Worm (Caenorhabditis elegans) whole organism, L4 larva: ENCODE data around the gene cca-1.

Source experiments
- F26F4.8 ChIP-seq: fragments of 200-800 bp; sonication (Bioruptor generic); conservative IDR thresholded peaks from 2 replicates; pipeline ENCODE4 v1.3.6; 2022; ENCODE audit warnings: missing genetic modification characterization, missing compliant biosample characterization
- F37D6.2 ChIP-seq: sonication (generic microtip); optimal IDR thresholded peaks from 2 replicates; lab custom pipeline; 2016; ENCODE audit warnings: mild to moderate bottlenecking, missing genetic modification characterization, missing compliant biosample characterization
- T26A8.4 ChIP-seq: fragments of 200-800 bp; sonication (Bioruptor generic); IDR thresholded peaks from 2 replicates; pipeline ENCODE4 v1.3.6; 2022; ENCODE audit warnings: missing genetic modification characterization, missing compliant biosample characterization
- Y48G9A.11 ChIP-seq: fragments of 200-800 bp; sonication (Bioruptor generic); IDR thresholded peaks from 2 replicates; pipeline ENCODE4 v1.3.6; 2022; ENCODE audit warnings: missing genetic modification reagents, missing genetic modification characterization, missing compliant biosample characterization
- Y75B8A.6 ChIP-seq: fragments of 200-800 bp; sonication (Bioruptor generic); IDR thresholded peaks from 2 replicates; pipeline ENCODE4 v1.3.6; 2022; ENCODE audit warnings: missing genetic modification reagents, missing genetic modification characterization, missing compliant biosample characterization
- aha-1 ChIP-seq: fragments of 150-350 bp; peaks from one replicate; lab custom pipeline; 2014; ENCODE audit warnings: missing biosample characterization, missing genetic modification characterization
- arid-1 ChIP-seq: fragments of 200-800 bp; sonication (Bioruptor generic); conservative IDR thresholded peaks from 2 replicates; pipeline ENCODE4 v1.3.6; 2022; ENCODE audit warnings: missing genetic modification reagents, missing genetic modification characterization, missing compliant biosample characterization
- attf-4 ChIP-seq: sonication (generic microtip); optimal IDR thresholded peaks from 3 replicates; lab custom pipeline; 2017; ENCODE audit warnings: missing biosample characterization, missing genetic modification characterization
- ceh-20 ChIP-seq: fragments of 200-800 bp; sonication (Bioruptor generic); IDR thresholded peaks from 2 replicates; pipeline ENCODE4 v1.3.6; 2022; ENCODE audit warnings: missing genetic modification reagents, missing genetic modification characterization, missing compliant biosample characterization
- ceh-44 ChIP-seq: fragments of 200-800 bp; sonication (Bioruptor generic); IDR thresholded peaks from 2 replicates; pipeline ENCODE4 v1.3.6; 2022; ENCODE audit warnings: missing genetic modification reagents, missing genetic modification characterization, missing compliant biosample characterization
- daf-12 ChIP-seq: fragments of 150-350 bp; optimal IDR thresholded peaks from 2 replicates; lab custom pipeline; 2014; ENCODE audit warnings: missing biosample characterization, missing genetic modification reagents, missing genetic modification characterization
- dmd-6 ChIP-seq: fragments of 200-800 bp; sonication (Bioruptor generic); IDR thresholded peaks from 2 replicates; pipeline ENCODE4 v1.3.6; 2022; ENCODE audit warnings: missing genetic modification reagents, missing genetic modification characterization, missing compliant biosample characterization
- dmd-8 ChIP-seq: fragments of 200-800 bp; sonication (Bioruptor generic); IDR thresholded peaks from 2 replicates; pipeline ENCODE4 v1.3.6; 2022; ENCODE audit warnings: missing genetic modification characterization, missing compliant biosample characterization
- dmd-9 ChIP-seq: fragments of 200-800 bp; sonication (Bioruptor generic); IDR thresholded peaks from 2 replicates; pipeline ENCODE4 v1.3.6; 2022; ENCODE audit warnings: missing genetic modification reagents, missing genetic modification characterization, missing compliant biosample characterization
- dpl-1 ChIP-seq: fragments of 150-350 bp; optimal IDR thresholded peaks from 2 replicates; lab custom pipeline; 2014; ENCODE audit warnings: missing biosample characterization, missing genetic modification reagents, missing genetic modification characterization
- dve-1 ChIP-seq: sonication (generic microtip); optimal IDR thresholded peaks from 2 replicates; lab custom pipeline; 2017; ENCODE audit warnings: antibody characterized with exemption, mild to moderate bottlenecking, missing genetic modification characterization, missing compliant biosample characterization; ENCODE audit not compliant: insufficient read depth
- egl-27 ChIP-seq: sonication (generic microtip); optimal IDR thresholded peaks from 3 replicates; lab custom pipeline; 2017; ENCODE audit warnings: missing biosample characterization, missing genetic modification reagents, missing genetic modification characterization
- fos-1 ChIP-seq: fragments of 150-350 bp; optimal IDR thresholded peaks from 2 replicates; lab custom pipeline; 2014; ENCODE audit warnings: missing biosample characterization, missing genetic modification characterization
- hif-1 ChIP-seq, 2 experiments: sonication (generic microtip); optimal IDR thresholded peaks; 2 replicates each; lab custom pipeline; 2016 to 2017; ENCODE audit warnings: missing compliant biosample characterization in 2 of 2, missing genetic modification characterization in 2 of 2, missing genetic modification reagents in 2 of 2, missing genotype in 2 of 2, mild to moderate bottlenecking in 1 of 2
- lim-7 ChIP-seq: fragments of 200-800 bp; sonication (Bioruptor generic); IDR thresholded peaks from 2 replicates; pipeline ENCODE4 v1.3.6; 2022; ENCODE audit warnings: missing genetic modification characterization, missing compliant biosample characterization
- lin-1 ChIP-seq: fragments of 200-800 bp; sonication (Bioruptor generic); IDR thresholded peaks from 2 replicates; pipeline ENCODE4 v1.3.6; 2022; ENCODE audit warnings: missing genetic modification reagents, missing genetic modification characterization, missing compliant biosample characterization
- lin-29 ChIP-seq: fragments of 200-800 bp; sonication (Bioruptor generic); IDR thresholded peaks from 2 replicates; pipeline ENCODE4 v1.3.6; 2022; ENCODE audit warnings: missing genetic modification reagents, missing genetic modification characterization, missing compliant biosample characterization
- lir-3 ChIP-seq: sonication (generic microtip); optimal IDR thresholded peaks from 2 replicates; lab custom pipeline; 2016; ENCODE audit warnings: mild to moderate bottlenecking, missing genetic modification characterization, missing compliant biosample characterization
- lsy-2 ChIP-seq, 2 experiments: fragments of 150-350 bp in 1 of 2; sonication (generic microtip) in 1 of 2; optimal IDR thresholded peaks; 2 replicates each; lab custom pipeline; 2014 to 2017; ENCODE audit warnings: missing biosample characterization in 2 of 2, missing genetic modification characterization in 2 of 2
- madf-5 ChIP-seq, 2 experiments: fragments of 200-800 bp; sonication (Bioruptor generic); IDR thresholded peaks; 2 replicates each; pipeline ENCODE4 v1.3.6; 2022; ENCODE audit warnings: missing compliant biosample characterization in 2 of 2, missing genetic modification characterization in 2 of 2
- nhr-10 ChIP-seq: fragments of 150-350 bp; optimal IDR thresholded peaks from 2 replicates; lab custom pipeline; 2014; ENCODE audit warnings: missing biosample characterization, missing genetic modification characterization
- nhr-237 ChIP-seq: sonication (generic microtip); optimal IDR thresholded peaks from 2 replicates; lab custom pipeline; 2017; ENCODE audit warnings: missing biosample characterization, missing genetic modification characterization
- nhr-25 ChIP-seq: sonication (generic microtip); optimal IDR thresholded peaks from 2 replicates; lab custom pipeline; 2017; ENCODE audit warnings: missing genetic modification characterization, mild to moderate bottlenecking, missing compliant biosample characterization, antibody characterized with exemption, moderate library complexity, borderline replicate concordance; ENCODE audit not compliant: insufficient read depth
- nhr-42 ChIP-seq: fragments of 200-800 bp; sonication (Bioruptor generic); IDR thresholded peaks from 2 replicates; pipeline ENCODE4 v1.3.6; 2022; ENCODE audit warnings: missing genetic modification characterization, missing compliant biosample characterization
- nhr-6 ChIP-seq: fragments of 150-350 bp; optimal IDR thresholded peaks from 2 replicates; lab custom pipeline; 2014; ENCODE audit warnings: missing biosample characterization, missing genetic modification characterization
- nhr-77 ChIP-seq: fragments of 150-350 bp; optimal IDR thresholded peaks from 2 replicates; lab custom pipeline; 2014; ENCODE audit warnings: missing biosample characterization, missing genetic modification characterization
- pqm-1 ChIP-seq: sonication (generic microtip); optimal IDR thresholded peaks from 2 replicates; lab custom pipeline; 2017; ENCODE audit warnings: missing biosample characterization, missing genetic modification characterization
- rbr-2 ChIP-seq: sonication (generic microtip); optimal IDR thresholded peaks from 2 replicates; lab custom pipeline; 2016; ENCODE audit warnings: missing genotype, missing genetic modification characterization, missing compliant biosample characterization
- set-16 ChIP-seq: fragments of 200-800 bp; sonication (Bioruptor generic); IDR thresholded peaks from 2 replicates; pipeline ENCODE4 v1.3.6; 2022; ENCODE audit warnings: missing genetic modification reagents, missing genetic modification characterization, missing compliant biosample characterization
- snpc-4 ChIP-seq: fragments of 150-350 bp; optimal IDR thresholded peaks from 2 replicates; lab custom pipeline; 2014; ENCODE audit warnings: missing biosample characterization, missing genetic modification characterization
- spr-1 ChIP-seq: sonication (generic microtip); optimal IDR thresholded peaks from 2 replicates; lab custom pipeline; 2016; ENCODE audit warnings: mild to moderate bottlenecking, missing genetic modification characterization, missing compliant biosample characterization
- spr-3 ChIP-seq: fragments of 200-800 bp; sonication (Bioruptor generic); optimal IDR thresholded peaks from 2 replicates; lab custom pipeline; 2018; ENCODE audit warnings: mild to moderate bottlenecking, missing genetic modification characterization, missing compliant biosample characterization
- tra-1 ChIP-seq: fragments of 200-800 bp; sonication (Bioruptor generic); IDR thresholded peaks from 2 replicates; pipeline ENCODE4 v1.3.6; 2022; ENCODE audit warnings: missing genetic modification reagents, missing genetic modification characterization, missing compliant biosample characterization
- unc-39 ChIP-seq: sonication (generic microtip); optimal IDR thresholded peaks from 2 replicates; lab custom pipeline; 2017; ENCODE audit warnings: missing biosample characterization, missing genetic modification characterization
- unc-62 ChIP-seq, 3 experiments: fragments of 150-350 bp in 1 of 3; sonication (generic microtip); optimal IDR thresholded peaks in 2 of 3; peaks in 1 of 3; 1 replicate in 1 of 3; 2 replicates in 2 of 3; lab custom pipeline; 2014 to 2017; ENCODE audit warnings: missing biosample characterization in 3 of 3, missing genetic modification characterization in 3 of 3, missing genetic modification reagents in 3 of 3, missing genotype in 1 of 3
- zag-1 ChIP-seq: fragments of 150-350 bp; optimal IDR thresholded peaks from 2 replicates; lab custom pipeline; 2014; ENCODE audit warnings: missing biosample characterization, missing genetic modification characterization
- zfp-2 ChIP-seq: sonication (generic microtip); optimal IDR thresholded peaks from 2 replicates; lab custom pipeline; 2016; ENCODE audit warnings: mild to moderate bottlenecking, missing genetic modification characterization, missing compliant biosample characterization
- ztf-11 ChIP-seq: fragments of 150-350 bp; optimal IDR thresholded peaks from 2 replicates; lab custom pipeline; 2014; ENCODE audit warnings: missing biosample characterization, missing genetic modification characterization

cca-1 gene

DNA sequence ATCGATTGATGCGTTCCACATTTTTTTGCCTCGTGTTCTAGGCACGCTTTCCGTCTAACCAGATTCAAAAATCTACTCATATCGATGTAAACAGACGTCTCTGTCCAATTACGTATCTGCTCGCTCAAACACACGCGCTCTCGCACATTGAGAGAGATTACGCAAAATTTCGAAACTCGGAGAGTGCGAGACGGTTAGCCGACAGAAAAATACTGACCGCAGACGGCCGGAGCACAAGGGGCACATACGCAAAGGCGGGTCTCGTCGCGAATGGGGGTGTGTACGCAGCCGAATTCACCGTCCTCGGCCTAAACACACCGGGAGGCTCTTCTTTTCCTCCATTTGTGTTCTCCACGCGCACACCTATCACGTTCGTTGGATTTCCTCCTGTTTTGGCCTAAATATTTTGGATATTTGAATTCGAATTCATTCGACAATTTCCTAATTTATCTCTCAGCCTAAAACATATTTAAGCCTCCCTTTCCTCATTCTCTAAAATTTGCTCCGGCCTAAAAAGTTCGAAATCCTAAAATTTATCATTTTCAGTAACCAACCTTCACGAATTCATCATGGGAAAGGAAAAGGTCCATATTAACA is 52.5 kb downstream of the cca-1 start, which contains the start of gene eef-1A.2 (continued):
- TF ChIP-seq dmd-9: peak; percentile 71
- TF ChIP-seq dve-1 (tag; lab: Kevin White, UChicago): peak; percentile 98
- TF ChIP-seq ztf-11 (tag; lab: Kevin White, UChicago): no peak
- peak; percentile 89 for TF ChIP-seq nhr-77 (tag; lab: Kevin White, UChicago)
- TF ChIP-seq lin-1 (GFP tag; lab: Robert Waterston, UW): peak; percentile 58; the same call in 1 of the 2 replicates
- peak; percentile 98 for TF ChIP-seq dmd-6 (GFP tag; lab: Robert Waterston, UW)
- peak; percentile 40 to 97 for TF ChIP-seq hif-1 (tag; optimal IDR thresholded peaks at IDR 0.05; lab: Kevin White, UChicago)
- TF ChIP-seq madf-5 (GFP tag; IDR thresholded peaks at IDR 0.05; lab: Robert Waterston, UW): no peak
- TF ChIP-seq nhr-6 (tag; lab: Kevin White, UChicago): peak; percentile 87
- TF ChIP-seq ceh-44 (GFP tag; lab: Robert Waterston, UW): no peak
- TF ChIP-seq egl-27: no peak
- no peak for TF ChIP-seq Y48G9A.11 (GFP tag; lab: Robert Waterston, UW)
- TF ChIP-seq zag-1 (tag; lab: Kevin White, UChicago): no peak
- peak; percentile 95 for TF ChIP-seq nhr-25
- TF ChIP-seq, all 104 proteins: peak for 68

DNA sequence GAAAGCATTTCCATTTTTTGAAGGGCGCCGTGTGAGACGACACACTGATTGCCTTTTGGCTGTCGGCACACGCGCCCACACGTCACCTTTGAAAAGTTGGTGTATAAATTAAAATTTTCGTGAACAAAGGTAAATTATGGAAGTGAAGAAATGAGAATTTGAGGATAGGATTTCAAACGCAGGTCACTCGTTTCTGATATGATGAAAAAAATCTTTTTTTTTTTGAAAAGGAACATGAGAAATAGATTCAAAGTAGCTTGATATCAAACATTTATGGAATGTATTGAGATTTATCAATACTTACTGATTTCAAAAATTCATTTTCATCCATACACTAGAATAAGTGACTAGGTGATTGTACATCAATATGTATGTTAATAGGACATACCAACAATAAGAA is 58.2 kb downstream of the cca-1 start:
- TF ChIP-seq lin-29 (no peak), unc-62 (GFP tag; optimal IDR thresholded peaks at IDR 0.05 in 1 of 2; lab: Kevin White, UChicago) (peak in 1 of 2 experiments; percentile 75), unc-62 (tag; optimal IDR thresholded peaks at IDR 0.05; lab: Kevin White, UChicago) (no peak), zfp-2 (tag; lab: Kevin White, UChicago) (no peak), aha-1 (tag; lab: Kevin White, UChicago) (peak; percentile 91)

- no peak for TF ChIP-seq dmd-8 (GFP tag; lab: Robert Waterston, UW)
- no peak for TF ChIP-seq attf-4 (tag; lab: Kevin White, UChicago)
- TF ChIP-seq dmd-6 (GFP tag; lab: Robert Waterston, UW): no peak
- no peak for TF ChIP-seq spr-3
- no peak for TF ChIP-seq rbr-2 (tag; lab: Kevin White, UChicago)
- no peak for TF ChIP-seq nhr-237 (tag; lab: Kevin White, UChicago)
- no peak for TF ChIP-seq F37D6.2
- no peak for TF ChIP-seq lim-7 (GFP tag; lab: Robert Waterston, UW)
- no peak for TF ChIP-seq fos-1 (tag; lab: Kevin White, UChicago)
- no peak for TF ChIP-seq daf-12
- no peak for TF ChIP-seq Y48G9A.11 (GFP tag; lab: Robert Waterston, UW)
These were observed 59.2 kb downstream of the cca-1 start, which contains the start of the genes sek-1 and R03G5.6 for ce11 chrX:7816434-7816974. Gene sek-1, plus strand, starts transcription at chrX:7816734. Gene R03G5.6, minus strand, starts transcription at chrX:7816924.

DNA sequence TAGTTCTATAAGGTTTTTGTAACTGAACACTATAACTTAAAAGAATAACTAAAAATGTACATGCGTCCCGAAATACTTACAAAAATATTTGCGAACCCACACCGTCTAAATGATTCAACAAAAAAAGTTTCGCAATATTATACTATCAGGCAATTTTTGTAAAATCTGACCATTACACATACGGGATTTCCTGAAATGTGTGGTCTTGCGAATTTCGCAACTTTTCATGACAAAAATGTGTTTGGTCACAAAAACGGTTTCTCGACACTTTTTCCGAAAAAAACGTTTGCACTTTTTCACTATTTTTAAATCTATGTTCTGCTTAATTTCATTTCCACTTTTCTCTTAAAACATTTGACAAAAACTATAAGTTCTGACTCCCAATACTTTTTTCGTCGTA is 60.5 kb downstream of the cca-1 start:
- TF ChIP-seq nhr-42: no peak
- TF ChIP-seq aha-1 (tag; lab: Kevin White, UChicago): peak; percentile 65

- TF ChIP-seq F26F4.8 (GFP tag; lab: Robert Waterston, UW) (no peak), nhr-10 (tag; lab: Kevin White, UChicago) (peak; percentile 24), hif-1 (tag; optimal IDR thresholded peaks at IDR 0.05; lab: Kevin White, UChicago) (peak in 1 of 2 experiments; percentile 26), dve-1 (tag; lab: Kevin White, UChicago) (peak; percentile 83), lsy-2 (tag; optimal IDR thresholded peaks at IDR 0.05; lab: Kevin White, UChicago) (peak in 1 of 2 experiments; percentile 56), ceh-20 (GFP tag; lab: Robert Waterston, UW) (no peak), dpl-1 (GFP tag; lab: Kevin White, UChicago) (no peak), zfp-2 (tag; lab: Kevin White, UChicago) (no peak), rbr-2 (tag; lab: Kevin White, UChicago) (no peak), unc-39 (tag; lab: Kevin White, UChicago) (no peak), pqm-1 (tag; lab: Kevin White, UChicago) (peak; percentile 50), snpc-4 (tag; lab: Kevin White, UChicago) (no peak), Y75B8A.6 (GFP tag; lab: Robert Waterston, UW) (no peak), set-16 (GFP tag; lab: Robert Waterston, UW) (no peak), T26A8.4 (GFP tag; lab: Robert Waterston, UW) (no peak), arid-1 (GFP tag; lab: Robert Waterston, UW) (no peak), lir-3 (tag; lab: Kevin White, UChicago) (no peak), tra-1 (GFP tag; lab: Robert Waterston, UW) (0 out of 2 replicates have a peak, but pooled peaks have one; percentile 50), spr-1 (tag; lab: Kevin White, UChicago) (no peak)
These were observed 61.0 kb downstream of the cca-1 start for ce11 chrX:7814747-7815146.
